Fruit fly (Drosophila melanogaster) whole organism, prepupa: Measurements from ENCODE around the gene inaF-A.

Source experiments
- CG10631 ChIP-seq: fragments of 200-800 bp; sonication (Bioruptor generic); optimal IDR thresholded peaks from 2 replicates; lab custom pipeline; 2016; ENCODE audit warnings: missing biosample characterization, missing genetic modification characterization
- CG16779 ChIP-seq: fragments of 200-800 bp; sonication (Bioruptor generic); optimal IDR thresholded peaks from 3 replicates; lab custom pipeline; 2017; ENCODE audit warnings: missing biosample characterization, mild to moderate bottlenecking, missing genetic modification characterization
- CG6854 ChIP-seq: fragments of 200-800 bp; sonication (Bioruptor generic); optimal IDR thresholded peaks from 2 replicates; lab custom pipeline; 2017; ENCODE audit warnings: missing biosample characterization, mild to moderate bottlenecking, missing genetic modification characterization
- Ets21C ChIP-seq: fragments of 200-800 bp; sonication (Bioruptor generic); optimal IDR thresholded peaks from 3 replicates; lab custom pipeline; 2016; ENCODE audit warnings: missing biosample characterization, missing genetic modification characterization
- acj6 ChIP-seq: fragments of 200-800 bp; sonication (Bioruptor generic); optimal IDR thresholded peaks from 3 replicates; lab custom pipeline; 2016; ENCODE audit warnings: missing biosample characterization, missing genetic modification characterization
- dsx ChIP-seq: fragments of 200-800 bp; optimal IDR thresholded peaks from 3 replicates; lab custom pipeline; 2019; ENCODE audit warnings: missing biosample characterization, mild to moderate bottlenecking, missing genetic modification characterization, moderate library complexity; ENCODE audit not compliant: poor library complexity, severe bottlenecking

DNA sequence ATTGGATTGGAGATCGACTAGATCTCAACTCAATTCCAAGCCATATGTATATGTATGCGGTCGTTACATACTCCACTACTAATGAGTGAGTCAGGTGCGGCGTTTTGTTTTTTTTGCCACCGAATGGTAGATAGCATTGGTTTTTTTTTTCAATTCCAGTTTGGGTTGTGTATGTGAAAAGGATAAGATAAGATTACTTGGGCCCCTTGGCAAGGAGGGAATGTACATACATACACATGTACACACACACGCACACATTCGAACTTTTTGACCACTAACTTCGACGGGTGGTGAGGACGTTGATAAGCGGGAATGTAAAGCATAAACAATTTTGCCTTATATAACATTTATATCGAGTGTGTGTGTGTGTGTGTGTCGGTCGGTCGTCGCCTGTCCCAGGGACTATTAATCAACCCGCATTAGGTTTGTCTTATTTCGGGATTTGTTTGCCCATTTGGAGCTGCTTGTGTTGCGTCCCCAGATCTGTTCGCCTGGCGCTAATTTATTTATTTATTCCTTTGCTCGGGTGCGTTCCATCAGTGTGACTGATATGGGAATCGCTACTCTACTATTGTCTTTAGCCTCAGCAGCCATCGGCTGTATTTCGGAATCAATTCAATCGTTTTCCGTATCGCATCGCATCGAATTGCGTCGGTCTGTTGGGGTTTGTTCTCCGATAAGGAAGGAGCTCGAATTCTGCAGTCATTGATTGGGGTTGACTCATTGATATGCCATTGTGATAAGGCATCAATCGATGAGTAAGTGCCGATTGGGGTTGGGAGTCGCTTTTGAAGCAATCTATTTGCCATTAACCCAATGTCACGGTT is 45.8 kb downstream of the inaF-A start:
- TF ChIP-seq CG16779 (tag; lab: Kevin White, UChicago): no peak
- TF ChIP-seq acj6 (GFP tag; lab: Kevin White, UChicago): no peak
- no peak for TF ChIP-seq CG6854 (GFP tag; lab: Kevin White, UChicago)
- TF ChIP-seq dsx: no peak
- no peak for TF ChIP-seq Ets21C (GFP tag; lab: Kevin White, UChicago)
- TF ChIP-seq CG10631 (GFP tag; lab: Kevin White, UChicago): no peak
